Fruit fly (Drosophila melanogaster) whole organism, adult: ENCODE data around the gene CG43376.

Experiments used
- Hr96 ChIP-seq: fragments of 200-800 bp; sonication (Bioruptor generic); optimal IDR thresholded peaks from 2 replicates; lab custom pipeline; 2016; ENCODE audit warnings: missing biosample characterization, missing genetic modification characterization
- kay ChIP-seq: fragments of 200-800 bp; sonication (Bioruptor generic); peaks from one replicate; lab custom pipeline; 2016; ENCODE audit warnings: missing biosample characterization, missing genetic modification characterization, borderline replicate concordance
- ovo ChIP-seq: fragments of 200-800 bp; sonication (Bioruptor generic); optimal IDR thresholded peaks from 2 replicates; lab custom pipeline; 2016; ENCODE audit warnings: missing biosample characterization, missing genetic modification characterization

- TF ChIP-seq kay (no peak), Hr96 (GFP tag; lab: Kevin White, UChicago) (no peak), ovo (no peak)
Observed at dm6 chr2L:13807097-13807496, 33.3 kb downstream of the CG43376 start.
